Worm (Caenorhabditis elegans) whole organism, L2 larva: ENCODE data around the gene ins-20.

ENCODE experiments used
- F13H6.1 ChIP-seq: sonication (generic microtip); optimal IDR thresholded peaks from 2 replicates; lab custom pipeline; 2016; ENCODE audit warnings: missing genetic modification characterization, missing compliant biosample characterization
- ama-1 ChIP-seq: fragments of 150-350 bp; optimal IDR thresholded peaks from 2 replicates; lab custom pipeline; 2018; ENCODE audit warnings: inconsistent platforms
- ceh-16 ChIP-seq: fragments of 150-350 bp; optimal IDR thresholded peaks from 2 replicates; lab custom pipeline; 2014; ENCODE audit warnings: missing biosample characterization, missing genetic modification characterization
- lin-13 ChIP-seq: fragments of 150-350 bp; optimal IDR thresholded peaks from 2 replicates; lab custom pipeline; 2014; ENCODE audit warnings: missing biosample characterization, missing genetic modification reagents, missing genetic modification characterization
- nhr-11 ChIP-seq: fragments of 150-350 bp; optimal IDR thresholded peaks from 2 replicates; lab custom pipeline; 2014; ENCODE audit warnings: missing biosample characterization, missing genetic modification characterization
- sma-9 ChIP-seq, 2 experiments: fragments of 150-350 bp in 1 of 2; sonication (generic microtip) in 1 of 2; optimal IDR thresholded peaks; 2 replicates each; lab custom pipeline; 2014 to 2016; ENCODE audit warnings: missing genetic modification characterization in 2 of 2, mild to moderate bottlenecking in 1 of 2, missing biosample characterization in 1 of 2, missing compliant biosample characterization in 1 of 2, missing genetic modification reagents in 1 of 2, moderate library complexity in 1 of 2
- snpc-4 ChIP-seq: fragments of 150-350 bp; optimal IDR thresholded peaks from 2 replicates; lab custom pipeline; 2014; ENCODE audit warnings: missing biosample characterization, missing genetic modification characterization

ce11 chrII:6020353-6020752 lies 9.7 kb downstream of the ins-20 start, which contains the start of gene ZK84.1:
- TF ChIP-seq nhr-11 (tag; lab: Kevin White, UChicago) (no peak), lin-13 (GFP tag; lab: Kevin White, UChicago) (no peak), sma-9 (GFP tag; optimal IDR thresholded peaks at IDR 0.05; lab: Kevin White, UChicago) (no peak), sma-9 (tag; optimal IDR thresholded peaks at IDR 0.05; lab: Kevin White, UChicago) (no peak), F13H6.1 (no peak), snpc-4 (no peak), ama-1 (lab: Kevin White, UChicago) (no peak), ceh-16 (tag; lab: Kevin White, UChicago) (no peak)
